Worm (Caenorhabditis elegans) whole organism, L3 larva: ENCODE measurements around the gene hap-1.

Experiments
- R02D3.7 ChIP-seq: fragments of 150-350 bp; optimal IDR thresholded peaks from 2 replicates; lab custom pipeline; 2014; ENCODE audit warnings: missing biosample characterization, missing genetic modification characterization
- ZK546.5 ChIP-seq: sonication (generic microtip); optimal IDR thresholded peaks from 2 replicates; lab custom pipeline; 2017; ENCODE audit warnings: missing biosample characterization, missing genetic modification characterization
- aly-2 ChIP-seq: fragments of 150-350 bp; optimal IDR thresholded peaks from 2 replicates; lab custom pipeline; 2014; ENCODE audit warnings: missing biosample characterization, missing genetic modification characterization
- ama-1 ChIP-seq: fragments of 150-350 bp; optimal IDR thresholded peaks from 2 replicates; lab custom pipeline; 2018
- ceh-16 ChIP-seq: sonication (generic microtip); optimal IDR thresholded peaks from 2 replicates; lab custom pipeline; 2017; ENCODE audit warnings: missing biosample characterization, missing genetic modification characterization
- ceh-28 ChIP-seq: fragments of 150-350 bp; optimal IDR thresholded peaks from 2 replicates; lab custom pipeline; 2014; ENCODE audit warnings: missing biosample characterization, missing genetic modification reagents, missing genetic modification characterization
- ceh-82 ChIP-seq: fragments of 150-350 bp; optimal IDR thresholded peaks from 2 replicates; lab custom pipeline; 2014; ENCODE audit warnings: missing biosample characterization, missing genetic modification characterization
- ceh-9 ChIP-seq: sonication (generic microtip); optimal IDR thresholded peaks from 2 replicates; lab custom pipeline; 2018; ENCODE audit warnings: missing biosample characterization, missing genetic modification characterization
- daf-12 ChIP-seq: fragments of 150-350 bp; optimal IDR thresholded peaks from 2 replicates; lab custom pipeline; 2014; ENCODE audit warnings: missing biosample characterization, missing genetic modification reagents, missing genetic modification characterization
- egl-27 ChIP-seq: sonication (generic microtip); optimal IDR thresholded peaks from 4 replicates; lab custom pipeline; 2017; ENCODE audit warnings: missing biosample characterization, missing genetic modification reagents, missing genetic modification characterization
- egl-5 ChIP-seq: fragments of 150-350 bp; optimal IDR thresholded peaks from 2 replicates; lab custom pipeline; 2017; ENCODE audit warnings: missing biosample characterization, missing genetic modification reagents, missing genetic modification characterization, inconsistent platforms
- elt-1 ChIP-seq: fragments of 150-350 bp; optimal IDR thresholded peaks from 2 replicates; lab custom pipeline; 2014; ENCODE audit warnings: missing biosample characterization, missing genetic modification characterization
- elt-2 ChIP-seq: sonication (generic microtip); optimal IDR thresholded peaks from 2 replicates; lab custom pipeline; 2016; ENCODE audit warnings: missing genetic modification reagents, mild to moderate bottlenecking, missing genetic modification characterization, missing compliant biosample characterization
- elt-3 ChIP-seq, 3 experiments: fragments of 150-350 bp in 1 of 3; sonication (generic microtip) in 2 of 3; optimal IDR thresholded peaks; 2 replicates in 2 of 3; 4 replicates in 1 of 3; lab custom pipeline; 2014 to 2017; ENCODE audit warnings: missing biosample characterization in 3 of 3, missing genetic modification characterization in 3 of 3
- eor-1 ChIP-seq, 2 experiments: fragments of 150-350 bp; optimal IDR thresholded peaks; 2 replicates each; lab custom pipeline; 2014 to 2018; ENCODE audit warnings: missing biosample characterization in 2 of 2, missing genetic modification characterization in 2 of 2
- fkh-10 ChIP-seq: sonication (generic microtip); optimal IDR thresholded peaks from 2 replicates; lab custom pipeline; 2017; ENCODE audit warnings: missing biosample characterization, missing genetic modification reagents, missing genetic modification characterization
- fkh-2 ChIP-seq: fragments of 150-350 bp; optimal IDR thresholded peaks from 2 replicates; lab custom pipeline; 2014; ENCODE audit warnings: missing biosample characterization, missing genetic modification reagents, missing genetic modification characterization
- fos-1 ChIP-seq: fragments of 150-350 bp; optimal IDR thresholded peaks from 2 replicates; lab custom pipeline; 2014; ENCODE audit warnings: missing biosample characterization, missing genetic modification characterization
- hmg-11 ChIP-seq: sonication (generic microtip); optimal IDR thresholded peaks from 2 replicates; lab custom pipeline; 2016; ENCODE audit warnings: missing genetic modification characterization, missing compliant biosample characterization
- jun-1 ChIP-seq: fragments of 150-350 bp; optimal IDR thresholded peaks from 2 replicates; lab custom pipeline; 2014; ENCODE audit warnings: missing biosample characterization, missing genetic modification reagents, missing genetic modification characterization
- lin-15B ChIP-seq: fragments of 150-350 bp; optimal IDR thresholded peaks from 2 replicates; lab custom pipeline; 2014; ENCODE audit warnings: missing biosample characterization, missing genetic modification characterization
- lin-39 ChIP-seq: fragments of 150-350 bp; optimal IDR thresholded peaks from 2 replicates; lab custom pipeline; 2018; ENCODE audit warnings: missing biosample characterization, missing genetic modification reagents, missing genetic modification characterization
- lsy-12 ChIP-seq: sonication (generic microtip); optimal IDR thresholded peaks from 2 replicates; lab custom pipeline; 2016; ENCODE audit warnings: mild to moderate bottlenecking, missing genetic modification characterization, missing compliant biosample characterization
- mdl-1 ChIP-seq: fragments of 150-350 bp; optimal IDR thresholded peaks from 2 replicates; lab custom pipeline; 2014; ENCODE audit warnings: missing biosample characterization, missing genetic modification characterization
- mml-1 ChIP-seq: fragments of 150-350 bp; sonication (generic microtip); optimal IDR thresholded peaks from 3 replicates; lab custom pipeline; 2014; ENCODE audit warnings: missing biosample characterization, missing genetic modification characterization
- nfya-1 ChIP-seq: sonication (generic microtip); optimal IDR thresholded peaks from 2 replicates; lab custom pipeline; 2017; ENCODE audit warnings: missing genetic modification characterization, mild to moderate bottlenecking, missing compliant biosample characterization, antibody characterized with exemption, moderate library complexity; ENCODE audit not compliant: insufficient read depth
- nhr-11 ChIP-seq: fragments of 150-350 bp; optimal IDR thresholded peaks from 2 replicates; lab custom pipeline; 2014; ENCODE audit warnings: missing biosample characterization, missing genetic modification characterization
- nhr-12 ChIP-seq: fragments of 150-350 bp; optimal IDR thresholded peaks from 2 replicates; lab custom pipeline; 2014; ENCODE audit warnings: missing biosample characterization, missing genetic modification characterization
- nhr-23 ChIP-seq: fragments of 150-350 bp; optimal IDR thresholded peaks from 2 replicates; lab custom pipeline; 2014; ENCODE audit warnings: missing biosample characterization, missing genetic modification reagents, missing genetic modification characterization
- nhr-237 ChIP-seq: fragments of 150-350 bp; optimal IDR thresholded peaks from 2 replicates; lab custom pipeline; 2014; ENCODE audit warnings: missing biosample characterization, missing genetic modification characterization
- nhr-25 ChIP-seq: sonication (generic microtip); optimal IDR thresholded peaks from 2 replicates; lab custom pipeline; 2017; ENCODE audit warnings: missing biosample characterization, missing genetic modification characterization
- nhr-28 ChIP-seq: fragments of 150-350 bp; optimal IDR thresholded peaks from 2 replicates; lab custom pipeline; 2014; ENCODE audit warnings: missing biosample characterization, missing genetic modification characterization
- nhr-43 ChIP-seq: sonication (generic microtip); optimal IDR thresholded peaks from 2 replicates; lab custom pipeline; 2016; ENCODE audit warnings: mild to moderate bottlenecking, missing genetic modification characterization, missing compliant biosample characterization; ENCODE audit not compliant: poor library complexity, severe bottlenecking
- nhr-67 ChIP-seq: fragments of 150-350 bp; optimal IDR thresholded peaks from 2 replicates; lab custom pipeline; 2014; ENCODE audit warnings: missing biosample characterization, missing genetic modification characterization
- nhr-76 ChIP-seq: fragments of 150-350 bp; sonication (generic microtip); optimal IDR thresholded peaks from 5 replicates; lab custom pipeline; 2014; ENCODE audit warnings: missing biosample characterization, missing genetic modification characterization
- nhr-77 ChIP-seq: fragments of 150-350 bp; optimal IDR thresholded peaks from 2 replicates; lab custom pipeline; 2014; ENCODE audit warnings: missing biosample characterization, missing genetic modification characterization
- pha-4 ChIP-seq: fragments of 150-350 bp; optimal IDR thresholded peaks from 2 replicates; lab custom pipeline; 2014; ENCODE audit warnings: missing biosample characterization, missing genetic modification reagents, missing genetic modification characterization
- pqm-1 ChIP-seq: fragments of 150-350 bp; optimal IDR thresholded peaks from 2 replicates; lab custom pipeline; 2017; ENCODE audit warnings: missing biosample characterization, missing genetic modification characterization, inconsistent platforms
- sea-2 ChIP-seq: fragments of 150-350 bp; sonication (generic microtip); optimal IDR thresholded peaks from 4 replicates; lab custom pipeline; 2014; ENCODE audit warnings: missing biosample characterization, missing genetic modification reagents, missing genetic modification characterization
- skn-1 ChIP-seq: fragments of 150-350 bp; optimal IDR thresholded peaks from 2 replicates; lab custom pipeline; 2014; ENCODE audit warnings: missing biosample characterization, missing genetic modification characterization
- snpc-4 ChIP-seq: fragments of 150-350 bp; optimal IDR thresholded peaks from 2 replicates; lab custom pipeline; 2014; ENCODE audit warnings: missing biosample characterization, missing genetic modification characterization
- tbx-2 ChIP-seq: sonication (generic microtip); optimal IDR thresholded peaks from 2 replicates; lab custom pipeline; 2016; ENCODE audit warnings: mild to moderate bottlenecking, missing genetic modification characterization, missing compliant biosample characterization
- unc-39 ChIP-seq: sonication (generic microtip); optimal IDR thresholded peaks from 4 replicates; lab custom pipeline; 2017; ENCODE audit warnings: missing biosample characterization, missing genetic modification characterization
- unc-62 ChIP-seq: fragments of 150-350 bp; sonication (generic microtip); optimal IDR thresholded peaks from 4 replicates; lab custom pipeline; 2014; ENCODE audit warnings: missing biosample characterization, missing genetic modification reagents, missing genetic modification characterization
- zag-1 ChIP-seq: fragments of 150-350 bp; optimal IDR thresholded peaks from 2 replicates; lab custom pipeline; 2014; ENCODE audit warnings: missing biosample characterization, missing genetic modification characterization
- ztf-11 ChIP-seq: fragments of 150-350 bp; optimal IDR thresholded peaks from 2 replicates; lab custom pipeline; 2014; ENCODE audit warnings: missing biosample characterization, missing genetic modification characterization
- ztf-4 ChIP-seq: fragments of 150-350 bp; optimal IDR thresholded peaks from 2 replicates; lab custom pipeline; 2014; ENCODE audit warnings: missing biosample characterization, missing genetic modification characterization

Gene hap-1

DNA sequence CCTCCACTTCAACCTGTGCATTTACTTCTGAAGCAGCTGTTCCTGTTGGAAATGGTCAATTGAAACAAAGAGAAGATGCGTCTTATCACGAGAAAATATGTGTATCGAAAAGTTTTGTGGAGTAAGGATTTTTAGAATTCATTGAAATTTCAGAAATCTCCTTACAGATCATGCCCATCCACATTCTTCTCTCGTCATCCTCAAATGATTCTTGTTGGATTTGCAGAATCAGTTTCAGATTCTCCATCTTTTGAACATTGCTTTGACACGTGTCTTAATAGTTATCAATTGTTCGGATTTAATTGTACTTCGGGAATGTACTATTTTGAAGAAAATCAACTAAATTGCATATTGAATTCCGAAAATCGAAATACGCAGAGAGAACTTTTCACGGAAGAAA lies 40.3 kb downstream of the hap-1 start:
- TF ChIP-seq nhr-237 (tag; lab: Kevin White, UChicago) = no peak
- no peak for TF ChIP-seq egl-5 (tag; lab: Kevin White, UChicago)
- TF ChIP-seq jun-1 (tag; lab: Kevin White, UChicago) = no peak
- TF ChIP-seq daf-12 (tag; lab: Kevin White, UChicago) = no peak
- no peak for TF ChIP-seq tbx-2
- no peak for TF ChIP-seq nhr-28 (tag; lab: Kevin White, UChicago)
- no peak for TF ChIP-seq eor-1 (tag; optimal IDR thresholded peaks at IDR 0.05; lab: Kevin White, UChicago)
- TF ChIP-seq ZK546.5 (tag; lab: Kevin White, UChicago) = no peak
- no peak for TF ChIP-seq elt-3 (tag; optimal IDR thresholded peaks at IDR 0.05; lab: Kevin White, UChicago)
- TF ChIP-seq ceh-28 (tag; lab: Kevin White, UChicago) = no peak
- no peak for TF ChIP-seq unc-62
- no peak for TF ChIP-seq unc-39
- no peak for TF ChIP-seq mdl-1
- TF ChIP-seq ama-1 (lab: Kevin White, UChicago) = no peak
- no peak for TF ChIP-seq ceh-82 (tag; lab: Kevin White, UChicago)
- no peak for TF ChIP-seq nhr-76 (tag; lab: Kevin White, UChicago)
- TF ChIP-seq ceh-16 (tag; lab: Kevin White, UChicago) = no peak
- TF ChIP-seq mml-1 (tag; lab: Kevin White, UChicago) = no peak
- TF ChIP-seq R02D3.7 (tag; lab: Kevin White, UChicago) = no peak
- no peak for TF ChIP-seq nhr-12 (tag; lab: Kevin White, UChicago)

DNA sequence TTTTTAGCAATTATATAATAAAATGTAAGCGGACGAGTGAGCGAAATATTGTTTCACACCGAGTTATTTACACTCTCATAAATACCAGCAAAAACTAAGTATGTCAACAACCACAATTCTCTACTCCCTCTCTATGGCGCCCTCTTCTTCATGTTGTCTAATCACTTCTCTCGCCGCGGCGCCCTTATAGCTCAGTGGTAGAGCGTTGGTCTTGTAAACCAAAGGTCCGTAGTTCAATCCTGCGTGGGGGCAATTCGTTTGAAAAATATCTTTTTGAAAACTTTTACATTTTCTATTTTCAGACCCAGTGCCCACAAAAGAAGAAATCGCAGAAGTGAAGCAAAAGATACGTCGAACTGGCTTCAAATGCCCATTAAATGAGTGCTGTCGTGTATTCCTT lies 42.0 kb downstream of the hap-1 start:
- no peak for TF ChIP-seq nhr-28 (tag; lab: Kevin White, UChicago)
- no peak for TF ChIP-seq elt-1
- no peak for TF ChIP-seq mml-1 (tag; lab: Kevin White, UChicago)
- TF ChIP-seq egl-5 (tag; lab: Kevin White, UChicago) = no peak
- no peak for TF ChIP-seq fkh-10
- TF ChIP-seq nhr-25 = peak; percentile 32
- peak; percentile 23 for TF ChIP-seq skn-1 (tag; lab: Kevin White, UChicago)
- TF ChIP-seq pqm-1 (tag; lab: Kevin White, UChicago) = no peak
- TF ChIP-seq nhr-76 (tag; lab: Kevin White, UChicago) = no peak
- TF ChIP-seq fkh-2 (tag; lab: Kevin White, UChicago) = no peak
- TF ChIP-seq jun-1 (tag; lab: Kevin White, UChicago) = no peak
- no peak for TF ChIP-seq nhr-77 (tag; lab: Kevin White, UChicago)
- no peak for TF ChIP-seq snpc-4
- TF ChIP-seq sea-2 (GFP tag; lab: Kevin White, UChicago) = no peak
- TF ChIP-seq lsy-12 (tag; lab: Kevin White, UChicago) = peak; percentile 63
- TF ChIP-seq nhr-43 (tag; lab: Kevin White, UChicago) = peak; percentile 81
- TF ChIP-seq elt-2 = peak; percentile 27
- TF ChIP-seq hmg-11 = peak; percentile 87
- TF ChIP-seq aly-2 = no peak
- TF ChIP-seq nhr-237 (tag; lab: Kevin White, UChicago) = no peak
- no peak for TF ChIP-seq eor-1 (tag; optimal IDR thresholded peaks at IDR 0.05; lab: Kevin White, UChicago)
- TF ChIP-seq ama-1 (lab: Kevin White, UChicago) = no peak
- peak; percentile 15 for TF ChIP-seq ztf-4 (tag; lab: Kevin White, UChicago)
- no peak for TF ChIP-seq nhr-67 (tag; lab: Kevin White, UChicago)
- TF ChIP-seq lin-15B (tag; lab: Kevin White, UChicago) = peak; percentile 31
- no peak for TF ChIP-seq daf-12 (tag; lab: Kevin White, UChicago)
- peak; percentile 23 for TF ChIP-seq nhr-23 (tag; lab: Kevin White, UChicago)
- TF ChIP-seq lin-39 (tag; lab: Kevin White, UChicago) = no peak
- TF ChIP-seq R02D3.7 (tag; lab: Kevin White, UChicago) = peak; percentile 20
- no peak for TF ChIP-seq ceh-16 (tag; lab: Kevin White, UChicago)
- TF ChIP-seq elt-3 (tag; optimal IDR thresholded peaks at IDR 0.05; lab: Kevin White, UChicago) = no peak
- TF ChIP-seq egl-27 (tag; lab: Kevin White, UChicago) = peak; percentile 21
- no peak for TF ChIP-seq unc-39
- TF ChIP-seq ceh-28 (tag; lab: Kevin White, UChicago) = no peak
- TF ChIP-seq ztf-11 = no peak
- TF ChIP-seq ceh-82 (tag; lab: Kevin White, UChicago) = peak; percentile 11
- TF ChIP-seq pha-4 (tag; lab: Kevin White, UChicago) = peak; percentile 88
- peak; percentile 60 for TF ChIP-seq tbx-2
- TF ChIP-seq zag-1 (tag; lab: Kevin White, UChicago) = no peak
- no peak for TF ChIP-seq nhr-11 (tag; lab: Kevin White, UChicago)
- no peak for TF ChIP-seq fos-1
- no peak for TF ChIP-seq mdl-1
- no peak for TF ChIP-seq unc-62
- no peak for TF ChIP-seq ceh-9 (tag; lab: Kevin White, UChicago)
- peak; percentile 40 for TF ChIP-seq nfya-1 (tag; lab: Kevin White, UChicago)
- TF ChIP-seq nhr-12 (tag; lab: Kevin White, UChicago) = no peak
- TF ChIP-seq ZK546.5 (tag; lab: Kevin White, UChicago) = no peak
